Fruit fly (Drosophila melanogaster) whole organism, embryonic: ENCODE data around the gene COX7B.

Experiments used
- CG11247 ChIP-seq: fragments of 200-800 bp; sonication (Bioruptor generic); IDR thresholded peaks from 2 replicates; pipeline ENCODE4 v1.3.6; 2022; ENCODE audit warnings: missing biosample characterization, missing genetic modification characterization
- CG11695 ChIP-seq: fragments of 200-800 bp; sonication (Bioruptor generic); IDR thresholded peaks from 3 replicates; pipeline ENCODE4 v1.3.6; 2022; ENCODE audit warnings: missing biosample characterization, missing genetic modification characterization
- CG1233 ChIP-seq: fragments of 200-800 bp; sonication (Bioruptor generic); optimal IDR thresholded peaks from 4 replicates; lab custom pipeline; 2018; ENCODE audit warnings: missing biosample characterization, mild to moderate bottlenecking, missing genetic modification characterization
- CG15514 ChIP-seq: fragments of 200-800 bp; sonication (Bioruptor generic); optimal IDR thresholded peaks from 3 replicates; lab custom pipeline; 2017; ENCODE audit warnings: missing biosample characterization, missing genetic modification characterization, mild to moderate bottlenecking, moderate library complexity, missing genetic modification reagents
- CG15696 ChIP-seq: fragments of 200-800 bp; sonication (Bioruptor generic); optimal IDR thresholded peaks from 2 replicates; lab custom pipeline; 2019; ENCODE audit warnings: missing biosample characterization, mild to moderate bottlenecking, missing genetic modification characterization, moderate library complexity
- CG16779 ChIP-seq: fragments of 200-800 bp; sonication (Bioruptor generic); IDR thresholded peaks from 2 replicates; pipeline ENCODE4 v1.3.6; 2022; ENCODE audit warnings: missing biosample characterization, missing genetic modification characterization
- CG1792 ChIP-seq: fragments of 200-800 bp; sonication (Bioruptor generic); optimal IDR thresholded peaks from 2 replicates; lab custom pipeline; 2016; ENCODE audit warnings: missing biosample characterization, missing genetic modification characterization
- CG18011 ChIP-seq: fragments of 200-800 bp; sonication (Bioruptor generic); optimal IDR thresholded peaks from 2 replicates; lab custom pipeline; 2017; ENCODE audit warnings: missing biosample characterization, missing genetic modification characterization, mild to moderate bottlenecking, moderate library complexity, missing genotype
- CG2120 ChIP-seq: fragments of 200-800 bp; sonication (Bioruptor generic); optimal IDR thresholded peaks from 3 replicates; lab custom pipeline; 2016; ENCODE audit warnings: missing biosample characterization, missing genetic modification characterization
- CG33557 ChIP-seq: fragments of 200-800 bp; sonication (Bioruptor generic); optimal IDR thresholded peaks from 2 replicates; lab custom pipeline; 2019; ENCODE audit warnings: missing biosample characterization, mild to moderate bottlenecking, missing genetic modification characterization, moderate library complexity
- CG3726 ChIP-seq: fragments of 200-800 bp; sonication (Bioruptor generic); IDR thresholded peaks from 3 replicates; pipeline ENCODE4, ENCODE4 v1.3.6; 2022; ENCODE audit warnings: missing biosample characterization, missing genetic modification characterization
- CG4282 ChIP-seq: fragments of 200-800 bp; sonication (Bioruptor generic); optimal IDR thresholded peaks from 2 replicates; lab custom pipeline; 2016; ENCODE audit warnings: missing biosample characterization, missing genetic modification characterization
- CG4820 ChIP-seq: fragments of 200-800 bp; sonication (Bioruptor generic); optimal IDR thresholded peaks from 3 replicates; lab custom pipeline; 2016; ENCODE audit warnings: missing biosample characterization, missing genetic modification characterization
- CG4854 ChIP-seq: fragments of 200-800 bp; sonication (Bioruptor generic); optimal IDR thresholded peaks from 2 replicates; lab custom pipeline; 2016; ENCODE audit warnings: missing biosample characterization, missing genetic modification characterization, inconsistent platforms
- CG6683 ChIP-seq: fragments of 200-800 bp; sonication (Bioruptor generic); optimal IDR thresholded peaks from 2 replicates; lab custom pipeline; 2017; ENCODE audit warnings: missing biosample characterization, mild to moderate bottlenecking, missing genetic modification characterization, missing genetic modification reagents
- CG7357 ChIP-seq: fragments of 200-800 bp; sonication (Bioruptor generic); IDR thresholded peaks from 3 replicates; pipeline ENCODE4 v1.3.6; 2022; ENCODE audit warnings: missing biosample characterization, missing genetic modification characterization
- CG7786 ChIP-seq: fragments of 200-800 bp; sonication (Bioruptor generic); optimal IDR thresholded peaks from 2 replicates; lab custom pipeline; 2016; ENCODE audit warnings: missing biosample characterization, missing genetic modification characterization
- CG7928 ChIP-seq: fragments of 200-800 bp; sonication (Bioruptor generic); optimal IDR thresholded peaks from 2 replicates; lab custom pipeline; 2017; ENCODE audit warnings: missing biosample characterization, mild to moderate bottlenecking, missing genetic modification characterization
- CG7963 ChIP-seq: fragments of 200-800 bp; sonication (Bioruptor generic); IDR thresholded peaks from 3 replicates; pipeline ENCODE4 v1.3.6; 2022; ENCODE audit warnings: missing biosample characterization, missing genetic modification characterization; ENCODE audit not compliant: partially characterized antibody
- CG8765 ChIP-seq: fragments of 200-800 bp; sonication (Bioruptor generic); IDR thresholded peaks from 2 replicates; pipeline ENCODE4 v1.3.6; 2022; ENCODE audit warnings: missing biosample characterization, missing genetic modification characterization
- CG8924 ChIP-seq: fragments of 200-800 bp; optimal IDR thresholded peaks from 3 replicates; lab custom pipeline; 2019; ENCODE audit warnings: missing biosample characterization, mild to moderate bottlenecking, missing genetic modification characterization, moderate library complexity
- Dref ChIP-seq: fragments of 200-800 bp; sonication (Bioruptor generic); IDR thresholded peaks from 2 replicates; pipeline ENCODE4 v1.3.6; 2022; ENCODE audit warnings: missing biosample characterization, missing genetic modification characterization
- ERR ChIP-seq: fragments of 200-800 bp; sonication (Bioruptor generic); optimal IDR thresholded peaks from 2 replicates; lab custom pipeline; 2016; ENCODE audit warnings: missing biosample characterization, missing genetic modification characterization
- Jarid2 ChIP-seq: fragments of 200-800 bp; sonication (Bioruptor generic); optimal IDR thresholded peaks from 3 replicates; lab custom pipeline; 2017; ENCODE audit warnings: mild to moderate bottlenecking, missing biosample characterization, missing genetic modification reagents, missing genetic modification characterization
- Mes4 ChIP-seq: fragments of 200-800 bp; sonication (Bioruptor generic); optimal IDR thresholded peaks from 2 replicates; lab custom pipeline; 2016; ENCODE audit warnings: missing biosample characterization, missing genetic modification characterization
- NK7.1 ChIP-seq: fragments of 200-800 bp; sonication (Bioruptor generic); optimal IDR thresholded peaks from 3 replicates; lab custom pipeline; 2016; ENCODE audit warnings: missing biosample characterization, missing genetic modification characterization
- Ravus ChIP-seq: fragments of 200-800 bp; sonication (Bioruptor generic); IDR thresholded peaks from 2 replicates; pipeline ENCODE4 v1.3.6; 2022; ENCODE audit warnings: missing biosample characterization, missing genetic modification characterization
- Six4 ChIP-seq: fragments of 200-800 bp; sonication (Bioruptor generic); optimal IDR thresholded peaks from 2 replicates; lab custom pipeline; 2016; ENCODE audit warnings: missing biosample characterization, missing genetic modification characterization
- Sox102F ChIP-seq: fragments of 200-800 bp; sonication (Bioruptor generic); optimal IDR thresholded peaks from 2 replicates; lab custom pipeline; 2018; ENCODE audit warnings: missing biosample characterization, mild to moderate bottlenecking, missing genetic modification characterization, moderate library complexity
- Sry-β ChIP-seq: fragments of 200-800 bp; sonication (Bioruptor generic); optimal IDR thresholded peaks from 2 replicates; lab custom pipeline; 2018; ENCODE audit warnings: missing biosample characterization, mild to moderate bottlenecking, missing genetic modification characterization, moderate library complexity
- btn ChIP-seq: fragments of 200-800 bp; sonication (Bioruptor generic); optimal IDR thresholded peaks from 2 replicates; lab custom pipeline; 2016; ENCODE audit warnings: missing biosample characterization, missing genetic modification characterization
- caup ChIP-seq: fragments of 200-800 bp; sonication (Bioruptor generic); optimal IDR thresholded peaks from 3 replicates; lab custom pipeline; 2017; ENCODE audit warnings: missing biosample characterization, mild to moderate bottlenecking, missing genetic modification characterization, moderate library complexity; ENCODE audit not compliant: severe bottlenecking
- ci ChIP-seq: fragments of 200-800 bp; sonication (Bioruptor generic); IDR thresholded peaks from 3 replicates; pipeline ENCODE4 v1.3.6; 2022; ENCODE audit warnings: missing biosample characterization, missing genetic modification characterization
- da ChIP-seq: fragments of 200-800 bp; sonication (Bioruptor generic); optimal IDR thresholded peaks from 2 replicates; lab custom pipeline; 2016; ENCODE audit warnings: missing biosample characterization, missing genetic modification characterization
- dimm ChIP-seq: fragments of 200-800 bp; sonication (Bioruptor generic); IDR thresholded peaks from 2 replicates; pipeline ENCODE4 v1.3.6; 2022; ENCODE audit warnings: missing biosample characterization, missing genetic modification characterization
- dysf ChIP-seq: fragments of 200-800 bp; sonication (Bioruptor generic); IDR thresholded peaks from 3 replicates; pipeline ENCODE4 v1.3.6; 2022; ENCODE audit warnings: missing biosample characterization, missing genetic modification characterization
- emc ChIP-seq: fragments of 200-800 bp; sonication (Bioruptor generic); optimal IDR thresholded peaks from 2 replicates; lab custom pipeline; 2016; ENCODE audit warnings: missing biosample characterization, missing genetic modification characterization
- ems ChIP-seq: fragments of 200-800 bp; sonication (Bioruptor generic); optimal IDR thresholded peaks from 3 replicates; lab custom pipeline; 2016; ENCODE audit warnings: missing biosample characterization, missing genetic modification characterization
- fru ChIP-seq: fragments of >200 bp; optimal IDR thresholded peaks from 2 replicates; lab custom pipeline; 2017
- gcm2 ChIP-seq: fragments of 200-800 bp; sonication (Bioruptor generic); optimal IDR thresholded peaks from 2 replicates; lab custom pipeline; 2016; ENCODE audit warnings: missing biosample characterization, missing genetic modification characterization
- hth ChIP-seq: fragments of >200 bp; optimal IDR thresholded peaks from 2 replicates; lab custom pipeline; 2017; ENCODE audit warnings: inconsistent platforms
- lbe ChIP-seq: fragments of 200-800 bp; sonication (Bioruptor generic); optimal IDR thresholded peaks from 2 replicates; lab custom pipeline; 2016; ENCODE audit warnings: missing biosample characterization, mild to moderate bottlenecking, missing genetic modification characterization
- lola ChIP-seq, 3 experiments: fragments of >200 bp in 2 of 3; fragments of 200-800 bp in 1 of 3; sonication (Bioruptor generic) in 1 of 3; optimal IDR thresholded peaks; 2 replicates each; lab custom pipeline; 2017 to 2019; ENCODE audit warnings: missing biosample characterization in 3 of 3, missing genetic modification characterization in 3 of 3, mild to moderate bottlenecking in 1 of 3, moderate library complexity in 1 of 3
- onecut ChIP-seq: fragments of 200-800 bp; sonication (Bioruptor generic); IDR thresholded peaks from 2 replicates; pipeline ENCODE4 v1.3.6; 2022; ENCODE audit warnings: missing biosample characterization, missing genetic modification characterization
- p53 ChIP-seq: fragments of 200-800 bp; sonication (Bioruptor generic); optimal IDR thresholded peaks from 2 replicates; lab custom pipeline; 2016; ENCODE audit warnings: missing biosample characterization, missing genetic modification characterization
- pfk ChIP-seq: fragments of 200-800 bp; sonication (Bioruptor generic); optimal IDR thresholded peaks from 2 replicates; lab custom pipeline; 2018; ENCODE audit warnings: missing biosample characterization, mild to moderate bottlenecking, missing genetic modification characterization, moderate library complexity
- sens-2 ChIP-seq: fragments of 200-800 bp; sonication (Bioruptor generic); IDR thresholded peaks from 2 replicates; pipeline ENCODE4 v1.3.6; 2022; ENCODE audit warnings: missing biosample characterization, missing genetic modification characterization
- slp2 ChIP-seq: fragments of 200-800 bp; sonication (Bioruptor generic); optimal IDR thresholded peaks from 2 replicates; lab custom pipeline; 2016; ENCODE audit warnings: missing biosample characterization, missing genetic modification characterization
- sna ChIP-seq: fragments of 200-800 bp; sonication (Bioruptor generic); IDR thresholded peaks from 2 replicates; pipeline ENCODE4 v1.3.6; 2022; ENCODE audit warnings: missing biosample characterization, missing genetic modification characterization; ENCODE audit not compliant: partially characterized antibody
- yki ChIP-seq: fragments of >200 bp; optimal IDR thresholded peaks from 3 replicates; lab custom pipeline; 2018
- z ChIP-seq: fragments of 200-800 bp; sonication (Bioruptor generic); IDR thresholded peaks from 3 replicates; pipeline ENCODE4 v1.3.6; 2022; ENCODE audit warnings: missing biosample characterization, missing genetic modification characterization
- zen2 ChIP-seq: fragments of 200-800 bp; sonication (Bioruptor generic); IDR thresholded peaks from 3 replicates; pipeline ENCODE4 v1.3.6; 2022; ENCODE audit warnings: missing biosample characterization, missing genetic modification characterization; ENCODE audit not compliant: partially characterized antibody

COX7B gene

DNA sequence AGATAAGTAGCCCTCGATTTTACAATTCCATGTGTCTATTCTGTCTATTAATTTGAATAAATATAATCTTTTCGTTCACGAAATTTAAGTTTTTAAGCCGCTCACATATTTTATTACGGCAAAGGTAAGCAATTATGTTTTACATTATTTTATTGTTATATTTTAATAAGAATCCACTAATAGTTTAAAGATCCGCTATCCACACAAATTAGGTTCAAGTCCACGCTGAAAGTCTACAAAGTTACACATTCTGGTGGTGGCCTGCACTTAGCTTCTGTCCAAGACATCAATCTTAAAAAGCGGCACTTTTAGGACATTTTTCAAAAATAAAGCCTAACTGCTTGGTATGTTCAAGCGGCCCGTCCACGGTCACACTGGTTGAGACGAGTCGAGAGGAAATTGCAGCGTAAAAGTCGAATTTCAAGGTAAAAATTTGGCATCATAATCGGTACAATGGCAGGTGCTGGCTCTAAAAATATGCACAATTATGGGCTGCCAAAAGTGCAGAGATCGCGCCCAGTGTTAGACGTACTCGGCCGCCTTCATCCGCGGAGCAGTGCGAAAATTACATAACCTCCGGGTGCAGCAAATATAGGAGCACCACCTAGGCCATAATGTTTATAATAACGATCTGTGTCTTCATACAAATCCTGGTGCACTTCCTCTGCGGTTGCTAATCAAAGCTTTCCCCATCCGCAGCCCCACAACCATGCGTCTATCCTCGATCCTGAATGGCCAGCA, 49.6 kb downstream of the COX7B start, which contains the start of the genes UQCR-Q and CG46525 (continued):
- TF ChIP-seq yki (no peak), CG1792 (GFP tag; lab: Kevin White, UChicago) (no peak), caup (GFP tag; lab: Kevin White, UChicago) (no peak), z (no peak), fru (lab: Kevin White, UChicago) (no peak), CG15514 (GFP tag; lab: Kevin White, UChicago) (peak; percentile 74), CG3726 (GFP tag; lab: Robert Waterston, UW) (no peak), lola (GFP tag; optimal IDR thresholded peaks at IDR 0.05; lab: Kevin White, UChicago) (no peak), CG4854 (GFP tag; lab: Kevin White, UChicago) (no peak), dysf (no peak), sna (GFP tag; lab: Robert Waterston, UW) (no peak), ERR (GFP tag; lab: Kevin White, UChicago) (no peak), CG7928 (no peak), CG7963 (no peak; the same call in 2 of the 3 replicates), CG4282 (GFP tag; lab: Kevin White, UChicago) (no peak), ci (GFP tag; lab: Robert Waterston, UW) (no peak), CG33557 (GFP tag; lab: Kevin White, UChicago) (no peak), CG8765 (no peak), CG7357 (GFP tag; lab: Robert Waterston, UW) (no peak), p53 (GFP tag; lab: Kevin White, UChicago) (no peak), hth (no peak), CG11695 (GFP tag; lab: Robert Waterston, UW) (no peak), CG15696 (tag; lab: Kevin White, UChicago) (no peak), Sry-β (GFP tag; lab: Kevin White, UChicago) (no peak), CG2120 (no peak), Dref (GFP tag; lab: Robert Waterston, UW) (peak; percentile 39), ems (GFP tag; lab: Kevin White, UChicago) (no peak), CG7786 (GFP tag; lab: Kevin White, UChicago) (no peak), da (GFP tag; lab: Kevin White, UChicago) (no peak), NK7.1 (GFP tag; lab: Kevin White, UChicago) (no peak), btn (no peak), emc (GFP tag; lab: Kevin White, UChicago) (no peak), Ravus (GFP tag; lab: Robert Waterston, UW) (no peak), gcm2 (GFP tag; lab: Kevin White, UChicago) (no peak), CG8924 (tag; lab: Kevin White, UChicago) (peak; percentile 5), CG18011 (no peak), pfk (no peak), CG16779 (no peak), dimm (GFP tag; lab: Robert Waterston, UW) (no peak), slp2 (no peak), CG1233 (GFP tag; lab: Kevin White, UChicago) (no peak), Six4 (no peak), CG4820 (GFP tag; lab: Kevin White, UChicago) (no peak), onecut (GFP tag; lab: Robert Waterston, UW) (no peak), sens-2 (no peak), CG6683 (no peak), Sox102F (no peak), Jarid2 (GFP tag; lab: Kevin White, UChicago) (no peak), lbe (GFP tag; lab: Kevin White, UChicago) (no peak), Mes4 (GFP tag; lab: Kevin White, UChicago) (no peak), zen2 (GFP tag; lab: Robert Waterston, UW) (no peak), CG11247 (GFP tag; lab: Robert Waterston, UW) (no peak)
